Worm (Caenorhabditis elegans): ENCODE data around the gene ssu-2.

- TF ChIP-seq hlh-12 (tag; optimal IDR thresholded peaks at IDR 0.05) (no peak), tlf-1 (GFP tag; optimal IDR thresholded peaks at IDR 0.05) (no peak), ets-4 (GFP tag; optimal IDR thresholded peaks at IDR 0.05) (no peak), unc-130 (GFP tag; optimal IDR thresholded peaks at IDR 0.05) (no peak), somi-1 (GFP tag; optimal IDR thresholded peaks at IDR 0.05) (no peak), F57C9.4 (tag; optimal IDR thresholded peaks at IDR 0.05) (no peak)
These were observed 22.4 kb downstream of the ssu-2 start, which contains the start of gene paqr-3 for ce11 chrIV:14383474-14383873.

Measured in whole organism, young adult.